Fruit fly (Drosophila melanogaster): ENCODE measurements around the gene CG7031.

Gene CG7031

dm6 chr3R:22781412-22781811 is 22.7 kb upstream of the CG7031 start (continued):
- TF ChIP-seq vfl (GFP tag; optimal IDR thresholded peaks at IDR 0.05) (no peak), slp2 (GFP tag; optimal IDR thresholded peaks at IDR 0.05) (no peak), CG8924 (tag; optimal IDR thresholded peaks at IDR 0.05) (peak; percentile 9), CG9797 (GFP tag; optimal IDR thresholded peaks at IDR 0.05) (no peak), cg (GFP tag; optimal IDR thresholded peaks at IDR 0.05) (peak; percentile 85), Sox100B (GFP tag; optimal IDR thresholded peaks at IDR 0.05) (no peak), CG17385 (GFP tag; optimal IDR thresholded peaks at IDR 0.05) (peak; percentile 29), CG11456 (GFP tag; IDR thresholded peaks at IDR 0.05) (no peak), Hmr (GFP tag; optimal IDR thresholded peaks at IDR 0.05) (peak; percentile 20), CG17359 (tag; optimal IDR thresholded peaks at IDR 0.05) (peak; percentile 2), unpg (GFP tag; optimal IDR thresholded peaks at IDR 0.05) (no peak), Hand (GFP tag; optimal IDR thresholded peaks at IDR 0.05) (peak; percentile 34), kah (GFP tag; optimal IDR thresholded peaks at IDR 0.05) (peak; percentile 17), bowl (GFP tag; IDR thresholded peaks at IDR 0.05) (peak; percentile 58; the same call in 1 of the 2 replicates), NC2β (GFP tag; optimal IDR thresholded peaks at IDR 0.05) (no peak), Stat92E (GFP tag; optimal IDR thresholded peaks at IDR 0.05) (peak in 1 of 3 experiments; percentile 36), B-H2 (GFP tag; optimal IDR thresholded peaks at IDR 0.05) (peak; percentile 39), lov (optimal IDR thresholded peaks at IDR 0.05) (no peak), lov (GFP tag; IDR thresholded peaks at IDR 0.05) (peak; percentile 54; the same call in 1 of the 3 replicates), bigmax (GFP tag; optimal IDR thresholded peaks at IDR 0.05) (peak; percentile 43), Rfx (GFP tag; IDR thresholded peaks at IDR 0.05) (peak; percentile 29; the same call in 1 of the 2 replicates), corto (GFP tag; optimal IDR thresholded peaks at IDR 0.05) (peak; percentile 28), CG11093 (GFP tag; IDR thresholded peaks at IDR 0.05) (no peak), CG18262 (tag; optimal IDR thresholded peaks at IDR 0.05) (peak; percentile 2), gce (GFP tag; IDR thresholded peaks at IDR 0.05) (0 out of 3 replicates have a peak, but pooled peaks have one; percentile 22), sug (tag; optimal IDR thresholded peaks at IDR 0.05) (peak; percentile 5), PHDP (tag; optimal IDR thresholded peaks at IDR 0.05) (peak; percentile 11), ken (GFP tag; IDR thresholded peaks at IDR 0.05) (0 out of 3 replicates have a peak, but pooled peaks have one; percentile 46), bsh (GFP tag; optimal IDR thresholded peaks at IDR 0.05) (peak in 1 of 2 experiments; percentile 14), lbe (GFP tag; optimal IDR thresholded peaks at IDR 0.05) (peak; percentile 62), Pdp1 (GFP tag; optimal IDR thresholded peaks at IDR 0.05) (peak in 1 of 2 experiments; percentile 93), chinmo (GFP tag; IDR thresholded peaks at IDR 0.05; ENCODE audit: partially characterized antibody) (peak; percentile 91), CG13287 (GFP tag; IDR thresholded peaks at IDR 0.05; ENCODE audit: partially characterized antibody) (peak; percentile 9; the same call in 1 of the 2 replicates), CrebB (tag; optimal IDR thresholded peaks at IDR 0.05) (peak; percentile 11), CG30431 (GFP tag; optimal IDR thresholded peaks at IDR 0.05) (no peak), CG6765 (GFP tag; optimal IDR thresholded peaks at IDR 0.05) (peak; percentile 41), sd (tag; optimal IDR thresholded peaks at IDR 0.05) (peak; percentile 22), Adf1 (GFP tag; IDR thresholded peaks at IDR 0.05) (peak; percentile 61; the same call in 1 of the 2 replicates), CG7963 (GFP tag; IDR thresholded peaks at IDR 0.05; ENCODE audit: partially characterized antibody) (no peak), hbn (GFP tag; IDR thresholded peaks at IDR 0.05; ENCODE audit: partially characterized antibody) (no peak), odd (GFP tag; optimal IDR thresholded peaks at IDR 0.05) (peak; percentile 14), CG12769 (tag; optimal IDR thresholded peaks at IDR 0.05) (peak; percentile 7), Max (GFP tag; optimal IDR thresholded peaks at IDR 0.05) (no peak), caup (GFP tag; optimal IDR thresholded peaks at IDR 0.05; ENCODE audit: severe bottlenecking) (peak; percentile 8), zen (tag; optimal IDR thresholded peaks at IDR 0.05) (peak; percentile 8), Atf6 (GFP tag; IDR thresholded peaks at IDR 0.05) (peak; percentile 68; the same call in 1 of the 2 replicates), CG2712 (tag; optimal IDR thresholded peaks at IDR 0.05) (peak; percentile 0), Drgx (GFP tag; IDR thresholded peaks at IDR 0.05) (peak; percentile 80), CG17829 (tag; optimal IDR thresholded peaks at IDR 0.05) (peak; percentile 7)
